Worm (Caenorhabditis elegans): Measurements from ENCODE around the gene ctsa-4.1.

DNA sequence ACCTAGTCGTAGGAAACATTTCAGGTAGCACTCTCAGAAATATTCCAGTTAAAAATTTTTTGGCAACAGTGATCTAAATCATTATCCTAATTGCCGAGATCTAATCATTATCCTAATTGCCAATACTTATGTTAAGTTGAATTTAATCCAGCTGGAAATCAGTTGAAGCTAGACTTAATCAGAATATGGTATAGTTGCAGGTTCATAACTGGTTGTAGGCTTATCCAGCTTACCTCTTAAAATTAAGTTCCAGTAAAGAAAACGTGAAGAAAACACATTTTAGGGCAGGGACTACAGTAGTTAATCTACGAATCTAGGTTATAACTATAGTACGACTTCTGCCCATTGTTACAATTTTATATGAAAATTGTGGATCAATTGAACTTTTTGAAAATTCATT, 9.9 kb downstream of the ctsa-4.1 start:
- no peak for TF ChIP-seq pqm-1 (tag; optimal IDR thresholded peaks at IDR 0.05)
- TF ChIP-seq pag-3 (tag; optimal IDR thresholded peaks at IDR 0.05; ENCODE audit: borderline replicate concordance, insufficient read depth), result no peak
- no peak for TF ChIP-seq fos-1 (tag; optimal IDR thresholded peaks at IDR 0.05)
- TF ChIP-seq ceh-82 (tag; optimal IDR thresholded peaks at IDR 0.05), result no peak
- TF ChIP-seq sptf-1 (tag; optimal IDR thresholded peaks at IDR 0.05), result no peak
- no peak for TF ChIP-seq blmp-1 (tag; optimal IDR thresholded peaks at IDR 0.05)
- TF ChIP-seq nhr-11 (tag; optimal IDR thresholded peaks at IDR 0.05), result no peak
- no peak for TF ChIP-seq aha-1 (tag; optimal IDR thresholded peaks at IDR 0.05)
- no peak for TF ChIP-seq ces-1 (GFP tag; optimal IDR thresholded peaks at IDR 0.05)
- TF ChIP-seq efl-1 (optimal IDR thresholded peaks at IDR 0.05), result no peak
- no peak for TF ChIP-seq efl-1 (GFP tag; optimal IDR thresholded peaks at IDR 0.05 in 1 of 2)
- no peak for TF ChIP-seq jun-1 (tag; optimal IDR thresholded peaks at IDR 0.05)
- TF ChIP-seq mdl-1 (tag; optimal IDR thresholded peaks at IDR 0.05), result no peak
- no peak for TF ChIP-seq aly-2 (tag; optimal IDR thresholded peaks at IDR 0.05)
- TF ChIP-seq isw-1 (GFP tag; IDR thresholded peaks at IDR 0.05), result no peak
